Worm (Caenorhabditis elegans): Measurements from ENCODE around the gene Y105C5B.5.

DNA sequence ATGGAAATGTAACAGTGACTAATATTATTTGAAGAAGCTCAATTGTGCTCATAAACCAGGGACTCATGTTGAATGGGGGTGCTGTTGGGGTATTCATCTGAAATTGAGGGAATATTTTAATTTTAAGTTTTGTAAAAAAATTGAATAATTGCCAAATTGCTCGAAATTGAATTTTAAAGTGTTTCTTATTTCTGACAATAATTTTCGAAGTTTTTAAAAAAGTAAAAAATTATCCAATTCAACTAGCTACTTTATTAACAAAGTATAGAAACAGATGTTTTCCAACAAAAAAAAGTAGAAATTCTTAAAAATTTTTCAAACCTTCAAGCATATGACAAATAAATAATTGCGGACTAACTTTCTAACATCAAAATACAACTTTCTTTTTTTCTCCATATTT lies 6.9 kb downstream of the Y105C5B.5 start, which contains the start of gene srv-14:
- no peak for TF ChIP-seq pha-4 (tag; optimal IDR thresholded peaks at IDR 0.05)
- no peak for TF ChIP-seq madf-8 (GFP tag; conservative IDR thresholded peaks at IDR 0.05)

Measured in whole organism, young adult.